Fruit fly (Drosophila melanogaster) whole organism, embryonic: ENCODE data around the gene CG17118.

Experiments used
- ATbp ChIP-seq: fragments of 200-800 bp; sonication (Bioruptor generic); optimal IDR thresholded peaks from 2 replicates; lab custom pipeline; 2017; ENCODE audit warnings: missing biosample characterization, mild to moderate bottlenecking, missing genetic modification characterization, missing genetic modification reagents
- Atf-2 ChIP-seq: fragments of 200-800 bp; sonication (Bioruptor generic); optimal IDR thresholded peaks from 2 replicates; lab custom pipeline; 2016; ENCODE audit warnings: missing biosample characterization, missing genetic modification characterization
- Atf6 ChIP-seq: fragments of 200-800 bp; sonication (Bioruptor generic); IDR thresholded peaks from 2 replicates; pipeline ENCODE4 v1.3.6; 2022; ENCODE audit warnings: missing biosample characterization, missing genetic modification characterization
- CG11504 ChIP-seq: fragments of 200-800 bp; sonication (Bioruptor generic); optimal IDR thresholded peaks from 3 replicates; lab custom pipeline; 2019; ENCODE audit warnings: missing biosample characterization, mild to moderate bottlenecking, missing genetic modification characterization, moderate library complexity
- CG12219 ChIP-seq: fragments of 200-800 bp; sonication (Bioruptor generic); optimal IDR thresholded peaks from 3 replicates; lab custom pipeline; 2018; ENCODE audit warnings: missing biosample characterization, mild to moderate bottlenecking, missing genetic modification characterization
- CG12391 ChIP-seq: fragments of 200-800 bp; sonication (Bioruptor generic); optimal IDR thresholded peaks from 3 replicates; lab custom pipeline; 2018; ENCODE audit warnings: missing biosample characterization, mild to moderate bottlenecking, missing genetic modification characterization, moderate library complexity
- CG15479 ChIP-seq: fragments of 200-800 bp; sonication (Bioruptor generic); optimal IDR thresholded peaks from 3 replicates; lab custom pipeline; 2019; ENCODE audit warnings: missing biosample characterization, mild to moderate bottlenecking, missing genetic modification characterization, moderate library complexity
- CG1647 ChIP-seq: fragments of 200-800 bp; sonication (Bioruptor generic); optimal IDR thresholded peaks from 3 replicates; lab custom pipeline; 2016; ENCODE audit warnings: missing biosample characterization, missing genetic modification characterization
- CG17328 ChIP-seq: fragments of 200-800 bp; sonication (Bioruptor generic); IDR thresholded peaks from 2 replicates; pipeline ENCODE4 v1.3.6; 2022; ENCODE audit warnings: missing biosample characterization, missing genetic modification characterization
- CG17361 ChIP-seq: fragments of 200-800 bp; sonication (Bioruptor generic); IDR thresholded peaks from 3 replicates; pipeline ENCODE4 v1.3.6; 2022; ENCODE audit warnings: missing biosample characterization, missing genetic modification characterization
- CG2116 ChIP-seq: fragments of 200-800 bp; sonication (Bioruptor generic); optimal IDR thresholded peaks from 3 replicates; lab custom pipeline; 2018; ENCODE audit warnings: missing biosample characterization, mild to moderate bottlenecking, missing genetic modification characterization
- CG2199 ChIP-seq: fragments of 200-800 bp; sonication (Bioruptor generic); IDR thresholded peaks from 3 replicates; pipeline ENCODE4 v1.3.6; 2022; ENCODE audit warnings: missing biosample characterization, missing genetic modification characterization
- CG2678 ChIP-seq: fragments of 200-800 bp; sonication (Bioruptor generic); optimal IDR thresholded peaks from 3 replicates; lab custom pipeline; 2019; ENCODE audit warnings: missing biosample characterization, mild to moderate bottlenecking, missing genetic modification characterization, moderate library complexity
- CG2712 ChIP-seq: fragments of 200-800 bp; optimal IDR thresholded peaks from 3 replicates; lab custom pipeline; 2019; ENCODE audit warnings: missing biosample characterization, mild to moderate bottlenecking, missing genetic modification characterization, moderate library complexity
- CG30403 ChIP-seq: fragments of 200-800 bp; sonication (Bioruptor generic); optimal IDR thresholded peaks from 3 replicates; lab custom pipeline; 2016; ENCODE audit warnings: missing biosample characterization, missing genetic modification characterization
- CG3281 ChIP-seq: fragments of 200-800 bp; sonication (Bioruptor generic); optimal IDR thresholded peaks from 3 replicates; lab custom pipeline; 2017; ENCODE audit warnings: missing biosample characterization, mild to moderate bottlenecking, missing genetic modification characterization
- CG4424 ChIP-seq: fragments of 200-800 bp; sonication (Bioruptor generic); optimal IDR thresholded peaks from 3 replicates; lab custom pipeline; 2016; ENCODE audit warnings: missing biosample characterization, missing genetic modification characterization
- CG8281 ChIP-seq: fragments of 200-800 bp; sonication (Bioruptor generic); optimal IDR thresholded peaks from 2 replicates; lab custom pipeline; 2018; ENCODE audit warnings: missing biosample characterization, mild to moderate bottlenecking, missing genetic modification characterization, moderate library complexity
- CG8359 ChIP-seq: fragments of 200-800 bp; sonication (Bioruptor generic); optimal IDR thresholded peaks from 2 replicates; lab custom pipeline; 2017; ENCODE audit warnings: missing biosample characterization, mild to moderate bottlenecking, missing genetic modification characterization, borderline replicate concordance
- CG9609 ChIP-seq: fragments of 200-800 bp; sonication (Bioruptor generic); optimal IDR thresholded peaks from 3 replicates; lab custom pipeline; 2016; ENCODE audit warnings: missing biosample characterization, missing genetic modification characterization
- CkIIα-i1 ChIP-seq: fragments of 200-800 bp; sonication (Bioruptor generic); IDR thresholded peaks from 2 replicates; pipeline ENCODE4 v1.3.6; 2022; ENCODE audit warnings: missing biosample characterization, missing genetic modification characterization
- CrebB ChIP-seq: fragments of 200-800 bp; sonication (Bioruptor generic); optimal IDR thresholded peaks from 3 replicates; lab custom pipeline; 2018; ENCODE audit warnings: missing biosample characterization, mild to moderate bottlenecking, missing genetic modification characterization
- Deaf1 ChIP-seq: fragments of 200-800 bp; optimal IDR thresholded peaks from 3 replicates; lab custom pipeline; 2019; ENCODE audit warnings: missing biosample characterization, mild to moderate bottlenecking, missing genetic modification characterization, moderate library complexity
- Med ChIP-seq: fragments of 200-800 bp; sonication (Bioruptor generic); peaks from one replicate; lab custom pipeline; 2016; ENCODE audit warnings: missing biosample characterization, missing genetic modification characterization, mild to moderate bottlenecking, inconsistent platforms, moderate library complexity
- NC2β ChIP-seq: fragments of 200-800 bp; sonication (Bioruptor generic); optimal IDR thresholded peaks from 2 replicates; lab custom pipeline; 2016; ENCODE audit warnings: missing biosample characterization, missing genetic modification characterization
- PHDP ChIP-seq: fragments of 200-800 bp; sonication (Bioruptor generic); optimal IDR thresholded peaks from 3 replicates; lab custom pipeline; 2018; ENCODE audit warnings: missing biosample characterization, mild to moderate bottlenecking, missing genetic modification characterization, moderate library complexity
- Pdp1 ChIP-seq, 2 experiments: fragments of 200-800 bp; sonication (Bioruptor generic); optimal IDR thresholded peaks; 3 replicates each; lab custom pipeline; 2016; ENCODE audit warnings: missing biosample characterization in 2 of 2, missing genetic modification characterization in 2 of 2, mild to moderate bottlenecking in 1 of 2, moderate library complexity in 1 of 2
- Ravus ChIP-seq: fragments of 200-800 bp; sonication (Bioruptor generic); IDR thresholded peaks from 2 replicates; pipeline ENCODE4 v1.3.6; 2022; ENCODE audit warnings: missing biosample characterization, missing genetic modification characterization
- Xrp1 ChIP-seq: fragments of 200-800 bp; sonication (Bioruptor generic); IDR thresholded peaks from 2 replicates; pipeline ENCODE4 v1.3.6; 2022; ENCODE audit warnings: missing biosample characterization, missing genetic modification characterization
- ab ChIP-seq: fragments of 200-800 bp; sonication (Bioruptor generic); optimal IDR thresholded peaks from 2 replicates; lab custom pipeline; 2016; ENCODE audit warnings: missing biosample characterization, missing genetic modification characterization
- abd-A ChIP-seq: fragments of 200-800 bp; sonication (Bioruptor generic); optimal IDR thresholded peaks from 3 replicates; lab custom pipeline; 2019; ENCODE audit warnings: missing biosample characterization, mild to moderate bottlenecking, missing genetic modification characterization, moderate library complexity
- al ChIP-seq: fragments of 200-800 bp; sonication (Bioruptor generic); IDR thresholded peaks from 2 replicates; pipeline ENCODE4 v1.3.6; 2022; ENCODE audit warnings: missing biosample characterization, missing genetic modification characterization
- amos ChIP-seq: fragments of 200-800 bp; sonication (Bioruptor generic); IDR thresholded peaks from 2 replicates; pipeline ENCODE4 v1.3.6; 2022; ENCODE audit warnings: missing biosample characterization, missing genetic modification characterization; ENCODE audit not compliant: partially characterized antibody
- ase ChIP-seq: fragments of 200-800 bp; sonication (Bioruptor generic); IDR thresholded peaks from 3 replicates; pipeline ENCODE4 v1.3.6; 2022; ENCODE audit warnings: missing biosample characterization, missing genetic modification characterization
- cas ChIP-seq: fragments of 200-800 bp; sonication (Bioruptor generic); IDR thresholded peaks from 2 replicates; pipeline ENCODE4 v1.3.6; 2022; ENCODE audit warnings: missing biosample characterization, missing genetic modification characterization
- fd96Cb ChIP-seq: fragments of 200-800 bp; sonication (Bioruptor generic); optimal IDR thresholded peaks from 2 replicates; lab custom pipeline; 2018; ENCODE audit warnings: missing biosample characterization, mild to moderate bottlenecking, missing genetic modification characterization, moderate library complexity
- gfzf ChIP-seq: fragments of 200-800 bp; sonication (Bioruptor generic); optimal IDR thresholded peaks from 2 replicates; lab custom pipeline; 2016; ENCODE audit warnings: missing biosample characterization, mild to moderate bottlenecking, missing genetic modification characterization, moderate library complexity
- hbn ChIP-seq: fragments of 200-800 bp; sonication (Bioruptor generic); IDR thresholded peaks from 2 replicates; pipeline ENCODE4 v1.3.6; 2022; ENCODE audit warnings: missing biosample characterization, missing genetic modification characterization; ENCODE audit not compliant: partially characterized antibody
- hkb ChIP-seq, 2 experiments: fragments of 200-800 bp in 1 of 2; fragments of >200 bp in 1 of 2; sonication (Bioruptor generic) in 1 of 2; IDR thresholded peaks in 1 of 2; optimal IDR thresholded peaks in 1 of 2; 2 replicates each; pipeline versions ENCODE4 v1.3.6 to Lab custom; 2017 to 2022; ENCODE audit warnings: missing biosample characterization in 1 of 2, missing genetic modification characterization in 1 of 2
- inv ChIP-seq: fragments of 200-800 bp; sonication (Bioruptor generic); IDR thresholded peaks from 2 replicates; pipeline ENCODE4 v1.3.6; 2022; ENCODE audit warnings: missing biosample characterization, missing genetic modification characterization; ENCODE audit not compliant: partially characterized antibody
- org-1 ChIP-seq: fragments of 200-800 bp; sonication (Bioruptor generic); optimal IDR thresholded peaks from 2 replicates; lab custom pipeline; 2017; ENCODE audit warnings: missing biosample characterization, missing genetic modification characterization
- otp ChIP-seq: fragments of 200-800 bp; sonication (Bioruptor generic); IDR thresholded peaks from 3 replicates; pipeline ENCODE4, ENCODE4 v1.3.6; 2022; ENCODE audit warnings: missing biosample characterization, missing genetic modification characterization
- p53 ChIP-seq: fragments of 200-800 bp; sonication (Bioruptor generic); optimal IDR thresholded peaks from 2 replicates; lab custom pipeline; 2016; ENCODE audit warnings: missing biosample characterization, missing genetic modification characterization
- repo ChIP-seq: fragments of 200-800 bp; sonication (Bioruptor generic); optimal IDR thresholded peaks from 2 replicates; lab custom pipeline; 2016; ENCODE audit warnings: missing biosample characterization, missing genetic modification characterization
- row ChIP-seq: fragments of 200-800 bp; sonication (Bioruptor generic); IDR thresholded peaks from 3 replicates; pipeline ENCODE4 v1.3.6; 2022; ENCODE audit warnings: missing biosample characterization, missing genetic modification characterization
- seq ChIP-seq: fragments of 200-800 bp; sonication (Bioruptor generic); IDR thresholded peaks from 2 replicates; pipeline ENCODE4 v1.3.6; 2022; ENCODE audit warnings: missing biosample characterization, missing genetic modification characterization
- sna ChIP-seq: fragments of 200-800 bp; sonication (Bioruptor generic); IDR thresholded peaks from 2 replicates; pipeline ENCODE4 v1.3.6; 2022; ENCODE audit warnings: missing biosample characterization, missing genetic modification characterization; ENCODE audit not compliant: partially characterized antibody
- sqz ChIP-seq: fragments of 200-800 bp; sonication (Bioruptor generic); optimal IDR thresholded peaks from 3 replicates; lab custom pipeline; 2018; ENCODE audit warnings: missing biosample characterization, mild to moderate bottlenecking, missing genetic modification characterization
- vvl ChIP-seq: fragments of 200-800 bp; sonication (Bioruptor generic); IDR thresholded peaks from 2 replicates; pipeline ENCODE4 v1.3.6; 2022; ENCODE audit warnings: missing biosample characterization, missing genetic modification characterization

The CG17118 gene

dm6 chr2L:10748218-10748617, 18.2 kb downstream of the CG17118 start (continued):
- peak; percentile 11 for TF ChIP-seq CG30403 (GFP tag; lab: Kevin White, UChicago)
- no peak for TF ChIP-seq ab (GFP tag; lab: Kevin White, UChicago)
- TF ChIP-seq CkIIα-i1 (GFP tag; lab: Robert Waterston, UW), result no peak
- no peak for TF ChIP-seq CG15479
- TF ChIP-seq CG2712 (tag; lab: Kevin White, UChicago), result peak; percentile 14
- TF ChIP-seq CG11504 (tag; lab: Kevin White, UChicago), result peak; percentile 47
- TF ChIP-seq Atf-2 (GFP tag; lab: Kevin White, UChicago), result no peak
- TF ChIP-seq CG1647 (GFP tag; lab: Kevin White, UChicago), result no peak
- no peak for TF ChIP-seq CG9609 (GFP tag; lab: Kevin White, UChicago)
- peak; percentile 3 for TF ChIP-seq CG2116
- TF ChIP-seq Xrp1 (GFP tag; lab: Robert Waterston, UW), result peak; percentile 49; the same call in 1 of the 2 replicates
- TF ChIP-seq amos (GFP tag; lab: Robert Waterston, UW), result no peak
- peak; percentile 7 for TF ChIP-seq CG12391
- TF ChIP-seq ATbp (GFP tag; lab: Kevin White, UChicago), result peak; percentile 29
- TF ChIP-seq sna (GFP tag; lab: Robert Waterston, UW), result no peak
- no peak for TF ChIP-seq Deaf1 (tag; lab: Kevin White, UChicago)
- no peak for TF ChIP-seq hbn (GFP tag; lab: Robert Waterston, UW)
- no peak for TF ChIP-seq hkb (optimal IDR thresholded peaks at IDR 0.05; lab: Kevin White, UChicago)
- TF ChIP-seq hkb (GFP tag; IDR thresholded peaks at IDR 0.05; lab: Robert Waterston, UW), result 0 out of 2 replicates have a peak, but pooled peaks have one; percentile 13
- no peak for TF ChIP-seq NC2β (GFP tag; lab: Kevin White, UChicago)
- peak; percentile 23; the same call in 1 of the 2 replicates for TF ChIP-seq CG17328 (GFP tag; lab: Robert Waterston, UW)
- TF ChIP-seq ase (GFP tag; lab: Robert Waterston, UW), result 0 out of 3 replicates have a peak, but pooled peaks have one; percentile 13
- no peak for TF ChIP-seq CG3281 (GFP tag; lab: Kevin White, UChicago)
- TF ChIP-seq CG4424 (GFP tag; lab: Kevin White, UChicago), result peak; percentile 20
- 0 out of 3 replicates have a peak, but pooled peaks have one; percentile 14 for TF ChIP-seq row (GFP tag; lab: Robert Waterston, UW)
- TF ChIP-seq inv, result no peak
- TF ChIP-seq cas, result no peak
- no peak for TF ChIP-seq Ravus (GFP tag; lab: Robert Waterston, UW)
- peak in 1 of 2 experiments; percentile 45 for TF ChIP-seq Pdp1 (GFP tag; optimal IDR thresholded peaks at IDR 0.05; lab: Kevin White, UChicago)
- TF ChIP-seq CG2199 (GFP tag; lab: Robert Waterston, UW), result 0 out of 3 replicates have a peak, but pooled peaks have one; percentile 21
- TF ChIP-seq fd96Cb (tag; lab: Kevin White, UChicago), result peak; percentile 9
- no peak for TF ChIP-seq CG2678
- no peak for TF ChIP-seq CrebB
- no peak for TF ChIP-seq sqz (GFP tag; lab: Kevin White, UChicago)
- no peak for TF ChIP-seq otp (GFP tag; lab: Robert Waterston, UW)
- TF ChIP-seq Atf6 (GFP tag; lab: Robert Waterston, UW), result no peak
- TF ChIP-seq p53 (GFP tag; lab: Kevin White, UChicago), result no peak

- no peak for TF ChIP-seq al (GFP tag; lab: Robert Waterston, UW)
- no peak for TF ChIP-seq CG12219 (GFP tag; lab: Kevin White, UChicago)
- TF ChIP-seq gfzf, result no peak
- TF ChIP-seq CG17361 (GFP tag; lab: Robert Waterston, UW), result no peak
- TF ChIP-seq PHDP (tag; lab: Kevin White, UChicago), result no peak
- peak; percentile 35; the same call in 1 of the 2 replicates for TF ChIP-seq vvl
- TF ChIP-seq cas, result no peak
- peak; percentile 30 for TF ChIP-seq Med (GFP tag; lab: Kevin White, UChicago)
- peak; percentile 2 for TF ChIP-seq abd-A (tag; lab: Kevin White, UChicago)
- no peak for TF ChIP-seq org-1 (GFP tag; lab: Kevin White, UChicago)
- no peak for TF ChIP-seq seq
- TF ChIP-seq repo (GFP tag; lab: Kevin White, UChicago), result no peak
- TF ChIP-seq CG8281 (tag; lab: Kevin White, UChicago), result no peak
- no peak for TF ChIP-seq CG8359
- TF ChIP-seq sqz (GFP tag; lab: Kevin White, UChicago), result peak; percentile 66
Measured at dm6 chr2L:10749607-10750467, 19.8 kb downstream of the CG17118 start.
